Worm (Caenorhabditis elegans) whole organism, L1 larva: Measurements from ENCODE around the gene F07F6.8.

Experiments
- F16B12.6 ChIP-seq: fragments of 150-350 bp; optimal IDR thresholded peaks from 2 replicates; lab custom pipeline; 2014; ENCODE audit warnings: missing biosample characterization, missing genetic modification characterization
- Y116A8C.19 ChIP-seq: sonication (generic microtip); optimal IDR thresholded peaks from 2 replicates; lab custom pipeline; 2016; ENCODE audit warnings: missing compliant biosample characterization, missing genetic modification characterization, borderline replicate concordance
- aha-1 ChIP-seq: fragments of 150-350 bp; optimal IDR thresholded peaks from 2 replicates; lab custom pipeline; 2014; ENCODE audit warnings: missing biosample characterization, missing genetic modification characterization
- ceh-8 ChIP-seq: fragments of 200-800 bp; sonication (Bioruptor generic); optimal IDR thresholded peaks from 2 replicates; lab custom pipeline; 2018; ENCODE audit warnings: mild to moderate bottlenecking, missing genetic modification characterization, moderate library complexity, missing compliant biosample characterization
- dsc-1 ChIP-seq: sonication (generic microtip); optimal IDR thresholded peaks from 2 replicates; lab custom pipeline; 2016; ENCODE audit warnings: mild to moderate bottlenecking, missing genetic modification characterization, missing compliant biosample characterization
- egl-27 ChIP-seq, 2 experiments: fragments of 150-350 bp in 1 of 2; sonication (generic microtip); optimal IDR thresholded peaks; 3 replicates each; lab custom pipeline; 2017 to 2018; ENCODE audit warnings: missing biosample characterization in 2 of 2, missing genetic modification characterization in 2 of 2, missing genetic modification reagents in 2 of 2
- fkh-10 ChIP-seq: sonication (generic microtip); optimal IDR thresholded peaks from 2 replicates; lab custom pipeline; 2017; ENCODE audit warnings: missing biosample characterization, missing genetic modification reagents, missing genetic modification characterization
- fkh-4 ChIP-seq: sonication (generic microtip); optimal IDR thresholded peaks from 2 replicates; lab custom pipeline; 2016; ENCODE audit warnings: missing compliant biosample characterization, missing genetic modification characterization, borderline replicate concordance
- fos-1 ChIP-seq: fragments of 150-350 bp; optimal IDR thresholded peaks from 2 replicates; lab custom pipeline; 2014; ENCODE audit warnings: missing biosample characterization, missing genetic modification characterization
- grh-1 ChIP-seq: fragments of 200-800 bp; sonication (Bioruptor generic); IDR thresholded peaks from 2 replicates; pipeline ENCODE4 v1.3.6; 2022; ENCODE audit warnings: missing genetic modification reagents, missing genetic modification characterization, missing compliant biosample characterization
- hlh-17 ChIP-seq: fragments of 200-800 bp; sonication (Bioruptor generic); optimal IDR thresholded peaks from 2 replicates; lab custom pipeline; 2018; ENCODE audit warnings: missing genetic modification characterization, mild to moderate bottlenecking, missing compliant biosample characterization, moderate library complexity, borderline replicate concordance
- lin-13 ChIP-seq: fragments of 150-350 bp; optimal IDR thresholded peaks from 2 replicates; lab custom pipeline; 2014; ENCODE audit warnings: missing biosample characterization, missing genetic modification reagents, missing genetic modification characterization
- lin-14 ChIP-seq: fragments of 200-800 bp; sonication (Bioruptor generic); optimal IDR thresholded peaks from 2 replicates; lab custom pipeline; 2018; ENCODE audit warnings: mild to moderate bottlenecking, missing genetic modification characterization, moderate library complexity, missing compliant biosample characterization
- lin-15B ChIP-seq: fragments of 150-350 bp; sonication (generic microtip); optimal IDR thresholded peaks from 3 replicates; lab custom pipeline; 2014; ENCODE audit warnings: missing biosample characterization, missing genetic modification characterization
- lin-35 ChIP-seq, 2 experiments: fragments of 150-350 bp; optimal IDR thresholded peaks; 2 replicates each; lab custom pipeline; 2014; ENCODE audit warnings: missing biosample characterization in 2 of 2, missing genetic modification characterization in 2 of 2, missing genetic modification reagents in 2 of 2
- lin-39 ChIP-seq: fragments of 150-350 bp; optimal IDR thresholded peaks from 2 replicates; lab custom pipeline; 2014; ENCODE audit warnings: missing biosample characterization, missing genetic modification reagents, missing genetic modification characterization
- mab-9 ChIP-seq: fragments of 200-800 bp; sonication (Bioruptor generic); IDR thresholded peaks from 2 replicates; pipeline ENCODE4 v1.3.6; 2022; ENCODE audit warnings: missing genetic modification reagents, missing genetic modification characterization, missing compliant biosample characterization
- mep-1 ChIP-seq: fragments of 150-350 bp; optimal IDR thresholded peaks from 2 replicates; lab custom pipeline; 2014; ENCODE audit warnings: missing biosample characterization, missing genetic modification characterization
- nhr-28 ChIP-seq: fragments of 150-350 bp; optimal IDR thresholded peaks from 2 replicates; lab custom pipeline; 2014; ENCODE audit warnings: missing biosample characterization, missing genetic modification characterization
- nhr-76 ChIP-seq: sonication (generic microtip); optimal IDR thresholded peaks from 2 replicates; lab custom pipeline; 2017; ENCODE audit warnings: missing biosample characterization, missing genetic modification characterization
- nhr-77 ChIP-seq: fragments of 150-350 bp; optimal IDR thresholded peaks from 2 replicates; lab custom pipeline; 2014; ENCODE audit warnings: missing biosample characterization, missing genetic modification characterization
- rnt-1 ChIP-seq: sonication (generic microtip); optimal IDR thresholded peaks from 2 replicates; lab custom pipeline; 2016; ENCODE audit warnings: mild to moderate bottlenecking, missing genetic modification characterization, moderate library complexity, missing compliant biosample characterization
- snu-23 ChIP-seq: sonication (generic microtip); optimal IDR thresholded peaks from 2 replicates; lab custom pipeline; 2016; ENCODE audit warnings: missing genetic modification characterization, missing compliant biosample characterization
- sptf-1 ChIP-seq: fragments of 150-350 bp; optimal IDR thresholded peaks from 2 replicates; lab custom pipeline; 2014; ENCODE audit warnings: missing biosample characterization, missing genetic modification characterization
- sup-37 ChIP-seq: fragments of 200-800 bp; sonication (Bioruptor generic); optimal IDR thresholded peaks from 2 replicates; lab custom pipeline; 2018; ENCODE audit warnings: mild to moderate bottlenecking, missing genetic modification characterization, missing compliant biosample characterization
- swsn-7 ChIP-seq: sonication (generic microtip); optimal IDR thresholded peaks from 2 replicates; lab custom pipeline; 2016; ENCODE audit warnings: missing genetic modification characterization, missing compliant biosample characterization
- unc-130 ChIP-seq: fragments of 150-350 bp; optimal IDR thresholded peaks from 2 replicates; lab custom pipeline; 2017; ENCODE audit warnings: missing biosample characterization, missing genetic modification characterization, inconsistent platforms
- unc-62 ChIP-seq: fragments of 150-350 bp; optimal IDR thresholded peaks from 2 replicates; lab custom pipeline; 2014; ENCODE audit warnings: missing biosample characterization, missing genetic modification reagents, missing genetic modification characterization
- unc-98 ChIP-seq: fragments of 200-800 bp; sonication (Bioruptor generic); IDR thresholded peaks from 2 replicates; pipeline ENCODE4 v1.3.6; 2022; ENCODE audit warnings: missing genetic modification characterization, missing compliant biosample characterization
- zag-1 ChIP-seq: fragments of 150-350 bp; optimal IDR thresholded peaks from 2 replicates; lab custom pipeline; 2014; ENCODE audit warnings: missing biosample characterization, missing genetic modification characterization
- zip-4 ChIP-seq: fragments of 200-800 bp; sonication (Bioruptor generic); optimal IDR thresholded peaks from 2 replicates; lab custom pipeline; 2018; ENCODE audit warnings: mild to moderate bottlenecking, missing genetic modification characterization, moderate library complexity, missing compliant biosample characterization
- ztf-11 ChIP-seq, 2 experiments: sonication (generic microtip); optimal IDR thresholded peaks; 2 replicates each; lab custom pipeline; 2016 to 2017; ENCODE audit warnings: missing genetic modification characterization in 2 of 2, missing biosample characterization in 1 of 2, missing compliant biosample characterization in 1 of 2
- ztf-4 ChIP-seq: fragments of 150-350 bp; optimal IDR thresholded peaks from 2 replicates; lab custom pipeline; 2014; ENCODE audit warnings: missing biosample characterization, missing genetic modification characterization

F07F6.8 gene

ce11 chrII:5449219-5449618, 23.7 kb upstream of the F07F6.8 start (continued):
- no peak for TF ChIP-seq lin-15B
- TF ChIP-seq nhr-77 (tag; lab: Kevin White, UChicago), result no peak
- no peak for TF ChIP-seq nhr-28 (tag; lab: Kevin White, UChicago)
- peak; percentile 32 for TF ChIP-seq dsc-1
- TF ChIP-seq sup-37 (GFP tag; lab: Kevin White, UChicago), result no peak
- TF ChIP-seq Y116A8C.19 (tag; lab: Kevin White, UChicago), result no peak
- TF ChIP-seq nhr-76 (tag; lab: Kevin White, UChicago), result no peak
- no peak for TF ChIP-seq snu-23 (GFP tag; lab: Kevin White, UChicago)
- no peak for TF ChIP-seq grh-1 (GFP tag; lab: Robert Waterston, UW)
- TF ChIP-seq mep-1 (tag; lab: Kevin White, UChicago), result no peak

ce11 chrII:5447381-5447780, 21.8 kb upstream of the F07F6.8 start, which contains the start of gene cex-1:
cex-1 (plus strand) TSS chrII:5447681.
- no peak for TF ChIP-seq hlh-17 (GFP tag; lab: Kevin White, UChicago)
- no peak for TF ChIP-seq sptf-1 (tag; lab: Kevin White, UChicago)
- no peak for TF ChIP-seq zag-1
- TF ChIP-seq lin-35 (GFP tag; optimal IDR thresholded peaks at IDR 0.05; lab: Kevin White, UChicago), result no peak
- TF ChIP-seq lin-14 (GFP tag; lab: Kevin White, UChicago), result no peak
- TF ChIP-seq aha-1, result no peak
- no peak for TF ChIP-seq fos-1 (tag; lab: Kevin White, UChicago)
- TF ChIP-seq unc-98 (GFP tag; lab: Robert Waterston, UW), result no peak
- no peak for TF ChIP-seq nhr-28 (tag; lab: Kevin White, UChicago)
- TF ChIP-seq zip-4, result no peak
- no peak for TF ChIP-seq rnt-1 (tag; lab: Kevin White, UChicago)
- TF ChIP-seq mab-9 (GFP tag; lab: Robert Waterston, UW), result no peak
- no peak for TF ChIP-seq lin-13
- TF ChIP-seq egl-27 (tag; optimal IDR thresholded peaks at IDR 0.05; lab: Kevin White, UChicago), result no peak
- no peak for TF ChIP-seq swsn-7 (tag; lab: Kevin White, UChicago)
- no peak for TF ChIP-seq fkh-10 (GFP tag; lab: Kevin White, UChicago)
- TF ChIP-seq lin-39 (tag; lab: Kevin White, UChicago), result no peak
- TF ChIP-seq grh-1 (GFP tag; lab: Robert Waterston, UW), result no peak

ce11 chrII:5446506-5446905, 21.0 kb upstream of the F07F6.8 start, which contains the start of gene nmr-1:
nmr-1 (minus strand) TSS chrII:5446606.
- TF ChIP-seq ztf-4 (tag; lab: Kevin White, UChicago) (no peak), ceh-8 (GFP tag; lab: Kevin White, UChicago) (no peak), nhr-76 (tag; lab: Kevin White, UChicago) (no peak), unc-62 (GFP tag; lab: Kevin White, UChicago) (no peak), unc-98 (GFP tag; lab: Robert Waterston, UW) (no peak)

- TF ChIP-seq F16B12.6 (tag; lab: Kevin White, UChicago) (no peak), unc-98 (GFP tag; lab: Robert Waterston, UW) (no peak), dsc-1 (no peak), unc-130 (tag; lab: Kevin White, UChicago) (no peak), ztf-11 (tag; optimal IDR thresholded peaks at IDR 0.05; lab: Kevin White, UChicago) (no peak)
Observed at ce11 chrII:5437586-5437985, 12.1 kb upstream of the F07F6.8 start, which contains the start of gene F07F6.1. F07F6.1 (plus strand) TSS chrII:5437886.

ce11 chrII:5436833-5437232, 11.3 kb upstream of the F07F6.8 start, which contains the start of gene dct-5:
dct-5 (minus strand) TSS chrII:5436933.
- no peak for TF ChIP-seq fkh-4 (tag; lab: Kevin White, UChicago)
- TF ChIP-seq, all 84 proteins: peak for 0
